Fruit fly (Drosophila melanogaster) whole organism: ENCODE results near the gene RpL36.

Source experiments
- CG8478 ChIP-seq: fragments of >200 bp; optimal IDR thresholded peaks from 2 replicates; lab custom pipeline; 2018; ENCODE audit warnings: inconsistent platforms
- Dll ChIP-seq: fragments of >200 bp; optimal IDR thresholded peaks from 2 replicates; lab custom pipeline; 2017
- EcR ChIP-seq, 2 experiments: fragments of >200 bp; optimal IDR thresholded peaks; 2 replicates each; lab custom pipeline; 2017; ENCODE audit warnings: missing biosample characterization in 2 of 2, missing genetic modification characterization in 2 of 2, missing genetic modification reagents in 2 of 2
- pan ChIP-seq: fragments of >200 bp; optimal IDR thresholded peaks from 2 replicates; lab custom pipeline; 2017
- psq ChIP-seq: fragments of >200 bp; optimal IDR thresholded peaks from 2 replicates; lab custom pipeline; 2017
- usp ChIP-seq: fragments of >200 bp; optimal IDR thresholded peaks from 2 replicates; lab custom pipeline; 2017; ENCODE audit warnings: missing biosample characterization, missing genetic modification characterization, mixed read lengths

RpL36 gene

DNA sequence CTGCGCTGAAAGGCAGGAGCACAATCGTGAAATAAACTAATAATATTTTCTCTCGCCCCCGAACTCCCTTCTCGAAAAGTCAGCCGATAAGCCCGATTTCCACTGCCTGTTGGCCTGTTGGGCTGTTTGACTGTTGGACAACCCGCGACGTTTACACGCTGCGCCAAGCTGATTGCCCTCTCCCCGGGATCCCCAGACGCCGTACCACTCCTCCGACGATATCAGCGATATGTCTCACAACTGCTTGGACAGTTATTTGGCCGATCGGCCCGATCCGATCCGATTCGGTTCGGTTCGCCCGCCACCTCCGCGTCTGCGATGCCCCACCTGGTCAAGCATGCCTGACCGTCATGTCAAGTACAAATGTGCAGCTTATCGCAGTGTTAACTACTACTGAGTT is 29.6 kb downstream of the RpL36 start:
- no peak for TF ChIP-seq usp (GFP tag; lab: Kevin White, UChicago)
- no peak for TF ChIP-seq EcR (GFP tag; optimal IDR thresholded peaks at IDR 0.05; lab: Kevin White, UChicago)
- no peak for TF ChIP-seq CG8478
- TF ChIP-seq Dll: no peak
- TF ChIP-seq psq: no peak
- TF ChIP-seq pan: no peak

DNA sequence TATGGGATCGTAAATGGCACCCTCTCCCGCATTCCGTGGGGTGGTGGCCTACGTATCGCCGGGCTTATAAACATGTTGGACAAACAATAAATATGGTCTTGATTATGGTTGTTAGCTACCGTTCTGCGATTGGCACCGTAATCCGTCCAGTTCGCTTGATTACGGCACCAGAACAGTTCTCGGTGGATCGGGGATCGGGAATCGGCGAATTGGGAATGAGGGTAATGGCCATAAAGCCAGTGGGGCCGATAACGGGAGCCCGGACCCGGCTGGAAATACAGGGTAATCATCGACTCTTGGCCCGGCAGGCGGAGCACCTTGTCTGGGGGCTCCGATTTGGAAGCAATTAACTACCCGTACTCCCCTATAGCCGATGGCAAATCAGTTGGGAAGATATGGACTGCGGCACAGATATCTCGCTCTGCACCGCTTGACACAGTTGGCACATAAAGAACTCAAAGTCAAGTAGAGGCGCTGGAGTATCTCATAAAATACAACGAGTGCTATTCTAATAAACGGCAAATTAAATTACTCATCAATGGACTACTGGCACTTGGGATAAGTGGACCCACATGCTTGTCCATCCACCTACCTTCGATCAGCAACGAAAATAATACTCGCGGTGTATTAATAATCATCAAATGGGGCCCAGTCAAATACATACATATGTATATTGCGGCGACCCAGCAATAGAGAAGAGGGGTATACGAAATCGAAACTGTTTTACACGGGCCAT is 30.8 kb downstream of the RpL36 start:
- TF ChIP-seq pan: no peak
- no peak for TF ChIP-seq CG8478
- TF ChIP-seq psq: no peak
- no peak for TF ChIP-seq EcR (GFP tag; optimal IDR thresholded peaks at IDR 0.05; lab: Kevin White, UChicago)
- no peak for TF ChIP-seq usp (GFP tag; lab: Kevin White, UChicago)
- no peak for TF ChIP-seq Dll

DNA sequence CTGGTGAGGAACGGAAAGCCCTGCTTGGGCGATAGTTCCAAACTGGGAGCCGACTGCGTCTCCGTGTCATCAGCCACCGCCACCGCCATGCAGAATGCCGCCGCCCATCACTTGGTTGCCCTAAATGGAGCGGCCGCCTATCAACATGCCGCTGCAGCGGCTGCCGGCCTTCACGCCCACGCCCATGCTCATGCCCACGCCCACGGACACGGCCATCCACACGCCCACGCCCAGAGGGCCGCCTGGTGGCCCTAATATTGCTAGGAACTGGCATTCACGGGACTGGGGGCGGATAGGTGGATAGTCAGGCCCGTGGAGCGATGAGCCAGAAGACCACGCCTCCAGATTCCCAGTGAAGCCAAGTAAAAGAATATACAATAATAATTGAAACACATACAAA is 32.2 kb downstream of the RpL36 start:
- TF ChIP-seq EcR (GFP tag; optimal IDR thresholded peaks at IDR 0.05; lab: Kevin White, UChicago): no peak
- TF ChIP-seq Dll: no peak
- no peak for TF ChIP-seq CG8478
- TF ChIP-seq pan: no peak
- no peak for TF ChIP-seq usp (GFP tag; lab: Kevin White, UChicago)
- no peak for TF ChIP-seq psq

DNA sequence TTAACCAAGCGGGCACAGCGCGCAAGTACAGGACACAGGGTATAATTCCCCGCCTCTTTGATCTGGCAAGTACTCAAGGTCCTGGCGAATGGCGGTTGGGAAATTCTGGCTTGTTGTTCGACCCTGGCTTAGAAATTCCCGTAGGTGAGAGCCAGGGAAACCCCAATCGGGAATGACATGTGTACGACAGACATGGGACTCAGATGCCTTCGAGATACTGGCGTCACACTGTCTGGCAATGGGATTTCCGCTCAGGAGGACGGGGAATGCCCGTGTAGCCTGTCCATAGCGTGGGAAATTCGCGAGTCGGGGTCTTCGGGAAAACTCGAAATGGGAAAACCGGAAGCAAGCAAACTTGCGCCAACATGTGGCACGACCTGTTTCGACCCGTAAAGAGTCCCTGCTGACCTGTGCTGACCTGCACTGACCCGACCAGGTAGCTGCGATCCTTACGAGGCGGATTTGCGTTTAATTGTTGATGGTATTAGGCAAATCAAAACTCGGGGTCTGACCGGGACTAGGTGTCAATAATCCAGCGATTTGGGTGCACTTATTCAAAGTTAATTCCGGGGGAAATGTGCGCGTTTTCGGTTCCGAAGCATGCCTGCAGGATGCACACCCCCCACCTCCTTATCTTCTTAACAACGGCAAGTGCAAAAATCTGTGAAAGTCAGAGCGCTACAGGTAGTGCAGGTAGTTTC is 36.5 kb downstream of the RpL36 start:
- TF ChIP-seq usp (GFP tag; lab: Kevin White, UChicago) (no peak), EcR (GFP tag; optimal IDR thresholded peaks at IDR 0.05; lab: Kevin White, UChicago) (no peak), pan (no peak), psq (no peak), CG8478 (no peak), Dll (no peak)

DNA sequence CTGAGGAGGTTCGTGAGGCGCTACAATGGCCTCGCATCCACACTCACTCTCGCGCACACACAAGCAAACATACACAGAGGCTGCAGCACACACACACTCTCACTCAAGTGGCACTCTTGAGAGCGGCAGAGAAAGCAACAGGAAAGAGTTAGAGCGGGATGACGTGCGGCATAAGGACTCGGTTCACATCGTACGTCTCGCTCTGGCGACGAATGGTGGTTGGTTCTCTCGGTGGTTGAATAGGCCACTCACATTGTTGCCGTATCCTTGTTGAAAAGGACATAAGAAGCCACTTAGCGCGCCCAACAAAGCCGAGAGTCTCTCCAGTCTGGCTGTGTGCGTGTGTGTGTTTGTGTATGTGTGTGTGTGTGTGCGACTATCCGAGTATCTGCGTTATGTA is 38.8 kb downstream of the RpL36 start:
- TF ChIP-seq Dll (no peak), CG8478 (no peak), usp (GFP tag; lab: Kevin White, UChicago) (no peak), pan (no peak), EcR (GFP tag; optimal IDR thresholded peaks at IDR 0.05; lab: Kevin White, UChicago) (no peak), psq (no peak)

DNA sequence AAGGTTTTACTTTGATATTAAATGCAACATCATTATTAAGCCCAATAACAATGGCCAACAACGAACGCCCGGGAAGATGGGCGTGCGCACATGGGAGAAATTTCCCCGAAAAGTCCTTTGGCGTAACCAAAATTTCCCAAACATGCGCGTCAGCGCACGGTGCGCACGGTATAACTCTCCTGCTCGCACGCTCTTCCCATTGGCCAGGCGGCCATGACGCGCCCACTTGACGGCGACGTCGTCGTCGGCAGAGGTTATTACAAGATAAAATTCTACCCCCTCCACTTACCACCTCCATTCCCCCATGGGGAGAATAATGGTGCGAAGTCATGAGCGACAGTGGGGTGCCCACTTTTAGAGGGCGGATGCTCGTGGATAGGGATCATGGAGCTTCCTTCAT is 40.3 kb downstream of the RpL36 start:
- no peak for TF ChIP-seq Dll
- no peak for TF ChIP-seq pan
- no peak for TF ChIP-seq EcR (GFP tag; optimal IDR thresholded peaks at IDR 0.05; lab: Kevin White, UChicago)
- no peak for TF ChIP-seq psq
- TF ChIP-seq usp (GFP tag; lab: Kevin White, UChicago): no peak
- TF ChIP-seq CG8478: no peak

DNA sequence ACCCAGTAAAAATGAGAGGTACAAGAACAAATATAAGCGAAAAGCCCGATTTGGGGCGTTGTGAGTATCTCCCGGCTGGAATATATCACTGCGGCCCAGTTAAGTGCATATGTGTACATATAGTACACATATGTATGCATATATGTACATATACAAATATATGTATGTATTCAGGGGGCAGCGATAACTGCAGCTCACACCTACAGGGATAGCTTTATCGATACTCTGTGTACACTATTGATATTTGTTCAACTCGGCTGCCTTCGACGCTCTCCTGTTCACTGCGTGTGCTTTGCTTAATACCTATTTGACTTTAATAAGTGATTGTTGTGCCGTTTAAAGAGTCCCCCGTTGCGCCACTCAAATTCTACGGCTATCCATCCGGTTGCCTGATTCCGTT is 47.5 kb downstream of the RpL36 start, which contains the start of gene vnd:
Gene vnd (plus strand): TSS at position 297 of the 400 bp plus-strand sequence.
- TF ChIP-seq Dll (no peak), usp (GFP tag; lab: Kevin White, UChicago) (no peak), CG8478 (no peak), pan (no peak), psq (no peak), EcR (GFP tag; optimal IDR thresholded peaks at IDR 0.05; lab: Kevin White, UChicago) (no peak)

DNA sequence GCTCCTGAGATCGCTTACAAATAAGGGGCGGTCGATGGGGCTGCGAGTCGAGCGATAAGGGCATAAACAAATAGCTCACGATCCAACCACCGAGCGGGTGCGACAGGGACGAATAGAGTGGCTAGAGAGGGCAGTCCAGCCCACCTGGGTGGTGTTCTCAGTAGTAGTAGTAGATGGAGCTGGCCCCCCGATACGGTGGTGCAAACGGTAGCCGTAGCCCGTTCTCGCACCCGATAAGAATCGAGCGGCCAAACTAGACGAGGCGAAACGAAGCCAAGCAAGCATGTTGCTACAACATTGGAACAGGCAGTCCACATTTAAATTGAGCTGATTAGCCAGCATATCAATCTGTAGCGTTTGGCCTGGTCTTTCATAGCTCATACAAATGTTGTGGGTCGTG is 48.6 kb downstream of the RpL36 start:
- TF ChIP-seq CG8478: no peak
- no peak for TF ChIP-seq EcR (GFP tag; optimal IDR thresholded peaks at IDR 0.05; lab: Kevin White, UChicago)
- TF ChIP-seq Dll: no peak
- no peak for TF ChIP-seq usp (GFP tag; lab: Kevin White, UChicago)
- no peak for TF ChIP-seq pan
- TF ChIP-seq psq: no peak
